Worm (Caenorhabditis elegans): Measurements from ENCODE around the gene dph-5.

dph-5 gene

DNA sequence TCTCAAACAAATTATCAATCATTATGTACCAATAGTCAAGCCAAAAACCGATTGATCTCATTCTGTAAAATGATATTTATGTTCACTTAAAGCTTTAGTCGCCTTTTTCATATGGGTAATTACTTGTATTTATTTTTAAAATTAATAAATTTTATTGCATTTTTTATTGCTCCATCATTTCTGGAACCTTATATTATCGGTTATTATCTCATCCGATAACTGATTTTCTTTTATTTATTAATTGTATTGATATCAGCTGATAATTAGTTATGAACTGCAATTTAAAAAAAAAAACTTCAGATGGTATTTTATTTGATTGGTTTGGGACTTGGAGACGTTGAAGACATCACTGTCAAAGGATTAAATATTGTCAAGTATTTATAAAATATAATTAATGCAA is at the start of gene dph-5:
TSS of gene dph-5 (plus strand) at position 301 of the 400 bp plus-strand sequence.
- no peak for TF ChIP-seq elt-2 (tag; optimal IDR thresholded peaks at IDR 0.05)
- TF ChIP-seq ceh-9 (tag; optimal IDR thresholded peaks at IDR 0.05): no peak
- no peak for TF ChIP-seq nhr-43 (tag; optimal IDR thresholded peaks at IDR 0.05; ENCODE audit: poor library complexity, severe bottlenecking)
- no peak for TF ChIP-seq daf-12 (tag; optimal IDR thresholded peaks at IDR 0.05)
- no peak for TF ChIP-seq zag-1 (tag; optimal IDR thresholded peaks at IDR 0.05)
- TF ChIP-seq lin-39 (tag; optimal IDR thresholded peaks at IDR 0.05): no peak
- no peak for TF ChIP-seq aly-2 (tag; optimal IDR thresholded peaks at IDR 0.05)
- TF ChIP-seq jun-1 (tag; optimal IDR thresholded peaks at IDR 0.05): no peak
- TF ChIP-seq pha-4 (tag; optimal IDR thresholded peaks at IDR 0.05): no peak
- no peak for TF ChIP-seq mdl-1 (tag; optimal IDR thresholded peaks at IDR 0.05)
- TF ChIP-seq nhr-11 (tag; optimal IDR thresholded peaks at IDR 0.05): no peak
- TF ChIP-seq ceh-82 (tag; optimal IDR thresholded peaks at IDR 0.05): no peak
- TF ChIP-seq ztf-4 (tag; optimal IDR thresholded peaks at IDR 0.05): no peak
- TF ChIP-seq nhr-28 (tag; optimal IDR thresholded peaks at IDR 0.05): no peak
- no peak for TF ChIP-seq snpc-4 (tag; optimal IDR thresholded peaks at IDR 0.05)

DNA sequence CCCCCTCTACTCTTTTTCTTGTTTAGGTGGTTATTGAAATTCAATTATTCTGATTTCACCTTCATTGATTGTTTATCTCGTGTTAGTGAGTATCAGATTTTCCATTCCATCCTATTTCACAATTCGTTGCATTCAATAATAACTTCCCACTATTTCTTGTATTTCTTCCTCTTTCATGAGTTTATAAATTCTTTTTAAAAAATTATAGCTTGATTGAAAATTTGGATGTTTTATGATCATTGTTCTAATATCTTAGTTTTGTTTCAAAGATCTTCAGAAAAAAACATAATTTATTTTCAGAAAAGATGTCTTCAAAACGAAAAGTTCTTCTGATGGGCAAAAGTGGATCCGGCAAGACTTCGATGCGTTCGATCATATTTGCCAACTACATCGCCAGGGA is 48.9 kb upstream of the dph-5 start, which contains the start of gene raga-1:
TSS of gene raga-1 (plus strand) at position 301 of the 400 bp plus-strand sequence.
- TF ChIP-seq mml-1 (tag; optimal IDR thresholded peaks at IDR 0.05): no peak

DNA sequence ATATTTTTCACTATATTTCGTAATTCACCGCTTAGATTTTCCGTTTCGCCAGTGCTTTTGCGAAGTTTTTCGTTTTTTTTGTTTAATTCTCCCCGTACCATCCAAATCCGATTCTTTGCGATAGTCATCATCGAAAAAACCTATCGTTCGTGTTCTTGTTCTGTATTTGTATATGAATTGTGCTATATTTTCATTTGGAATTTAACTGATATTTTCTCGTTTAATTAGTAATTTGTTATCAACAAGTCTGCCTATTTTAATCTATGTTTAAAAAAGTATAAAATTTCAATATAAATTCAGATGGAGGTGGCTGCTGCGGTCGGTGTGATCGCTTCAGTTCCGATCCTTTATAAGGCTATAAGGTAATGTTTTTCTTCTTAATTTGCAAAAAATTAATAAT is 47.4 kb upstream of the dph-5 start, which contains the start of gene samp-1:
TSS of gene samp-1 (plus strand) at position 301 of the 400 bp plus-strand sequence.
- no peak for TF ChIP-seq jun-1 (tag; optimal IDR thresholded peaks at IDR 0.05)
- no peak for TF ChIP-seq nhr-76 (tag; optimal IDR thresholded peaks at IDR 0.05)
- TF ChIP-seq hmg-11 (tag; optimal IDR thresholded peaks at IDR 0.05): no peak
- no peak for TF ChIP-seq nhr-23 (tag; optimal IDR thresholded peaks at IDR 0.05)
- TF ChIP-seq tbx-2 (tag; optimal IDR thresholded peaks at IDR 0.05): no peak
- no peak for TF ChIP-seq fos-1 (tag; optimal IDR thresholded peaks at IDR 0.05)
- TF ChIP-seq nhr-11 (tag; optimal IDR thresholded peaks at IDR 0.05): no peak
- no peak for TF ChIP-seq egl-5 (tag; optimal IDR thresholded peaks at IDR 0.05)
- TF ChIP-seq aly-2 (tag; optimal IDR thresholded peaks at IDR 0.05): no peak
- TF ChIP-seq daf-12 (tag; optimal IDR thresholded peaks at IDR 0.05): no peak
- no peak for TF ChIP-seq elt-1 (tag; optimal IDR thresholded peaks at IDR 0.05)
- no peak for TF ChIP-seq ama-1 (optimal IDR thresholded peaks at IDR 0.05)
- no peak for TF ChIP-seq ceh-28 (tag; optimal IDR thresholded peaks at IDR 0.05)
- TF ChIP-seq mml-1 (tag; optimal IDR thresholded peaks at IDR 0.05): no peak
- TF ChIP-seq unc-62 (GFP tag; optimal IDR thresholded peaks at IDR 0.05): no peak
- no peak for TF ChIP-seq ztf-11 (tag; optimal IDR thresholded peaks at IDR 0.05)
- no peak for TF ChIP-seq nfya-1 (tag; optimal IDR thresholded peaks at IDR 0.05; ENCODE audit: insufficient read depth)

DNA sequence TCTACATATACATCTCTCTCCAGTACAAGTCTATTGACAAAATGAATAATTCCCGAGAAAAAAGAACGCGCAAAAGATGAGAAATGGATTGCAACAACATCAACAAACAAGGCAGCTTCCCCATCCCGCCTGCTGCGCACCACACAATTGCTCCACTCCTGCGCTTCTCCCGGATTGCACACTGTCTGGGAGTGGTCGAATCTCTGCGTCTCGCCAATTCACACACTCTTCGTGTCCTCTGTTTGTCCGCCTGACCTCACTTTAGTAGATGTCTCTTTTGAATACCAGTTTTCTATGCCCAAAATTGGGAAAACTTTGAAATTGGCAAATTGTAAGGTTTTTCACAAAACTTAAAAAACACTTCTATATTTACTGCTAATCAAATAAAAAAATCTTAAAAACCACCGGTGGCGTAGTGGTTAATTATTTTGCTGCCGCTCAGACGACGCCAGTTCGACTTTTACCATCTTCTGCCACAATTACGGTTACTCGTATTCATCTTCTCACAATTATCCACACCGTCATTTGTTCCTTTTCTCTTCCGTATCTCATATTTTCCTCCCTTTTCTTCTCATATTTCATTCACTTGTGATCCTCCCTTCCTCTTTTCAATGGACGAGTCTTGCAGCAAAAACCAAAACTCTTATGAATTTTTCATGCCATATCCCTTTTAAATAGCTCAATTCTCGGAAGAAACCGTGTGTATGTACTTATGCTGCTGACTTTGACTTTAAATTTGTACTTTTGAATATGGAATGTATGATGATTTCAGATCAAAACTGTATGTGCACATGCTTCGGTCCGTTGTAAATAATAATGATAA is 44.2 kb upstream of the dph-5 start, which contains the start of gene rsf-1:
TSS of gene rsf-1 (plus strand) at position 773 of the 823 bp plus-strand sequence.
- TF ChIP-seq mdl-1 (tag; optimal IDR thresholded peaks at IDR 0.05) (no peak), nhr-237 (tag; optimal IDR thresholded peaks at IDR 0.05) (no peak), skn-1 (tag; optimal IDR thresholded peaks at IDR 0.05) (no peak), snpc-4 (tag; optimal IDR thresholded peaks at IDR 0.05) (peak; percentile 34), hmg-11 (tag; optimal IDR thresholded peaks at IDR 0.05) (peak; percentile 29), lin-39 (tag; optimal IDR thresholded peaks at IDR 0.05) (peak; percentile 44), nhr-43 (tag; optimal IDR thresholded peaks at IDR 0.05; ENCODE audit: poor library complexity, severe bottlenecking) (peak; percentile 15), elt-2 (tag; optimal IDR thresholded peaks at IDR 0.05) (peak; percentile 15), R02D3.7 (tag; optimal IDR thresholded peaks at IDR 0.05) (no peak), fkh-10 (GFP tag; optimal IDR thresholded peaks at IDR 0.05) (no peak), pha-4 (tag; optimal IDR thresholded peaks at IDR 0.05) (peak; percentile 76), nfya-1 (tag; optimal IDR thresholded peaks at IDR 0.05; ENCODE audit: insufficient read depth) (peak; percentile 55)

DNA sequence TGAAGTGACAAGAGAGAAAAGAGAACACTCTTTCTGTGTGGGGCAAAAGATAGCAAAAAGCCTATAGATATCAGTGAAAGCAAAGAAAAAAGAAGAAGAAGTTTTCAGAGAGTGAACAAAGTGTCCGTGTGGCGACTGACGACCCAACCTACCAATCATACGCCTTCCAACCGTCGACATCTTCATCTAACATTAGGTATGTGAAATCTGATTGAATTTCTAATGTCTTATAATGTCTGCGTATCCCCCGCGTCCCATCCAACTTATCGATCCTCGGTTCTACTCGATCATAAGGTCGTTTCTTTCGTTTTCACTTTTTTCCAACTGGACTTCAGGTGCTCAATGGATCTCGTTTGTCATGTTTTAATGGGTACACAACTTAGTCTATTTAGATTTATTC is 42.7 kb upstream of the dph-5 start:
- TF ChIP-seq nhr-25 (tag; optimal IDR thresholded peaks at IDR 0.05): peak; percentile 79
- peak; percentile 56 for TF ChIP-seq nfya-1 (tag; optimal IDR thresholded peaks at IDR 0.05; ENCODE audit: insufficient read depth)
- TF ChIP-seq elt-1 (tag; optimal IDR thresholded peaks at IDR 0.05): no peak
- peak; percentile 26 for TF ChIP-seq nhr-23 (tag; optimal IDR thresholded peaks at IDR 0.05)
- TF ChIP-seq snpc-4 (tag; optimal IDR thresholded peaks at IDR 0.05): no peak
